Worm (Caenorhabditis elegans): ENCODE data around the gene col-110.

- TF ChIP-seq ztf-11 (tag; optimal IDR thresholded peaks at IDR 0.05), result no peak
- TF ChIP-seq nhr-76 (tag; optimal IDR thresholded peaks at IDR 0.05), result no peak
- TF ChIP-seq nhr-12 (tag; optimal IDR thresholded peaks at IDR 0.05), result no peak
These were observed 29.9 kb upstream of the col-110 start for ce11 chrIV:4639352-4639751.
